Fruit fly (Drosophila melanogaster) whole organism, embryonic: ENCODE measurements around the gene CG10866.
A peak's percentile ranks its signal among the peaks of the same experiment; 100 is the strongest.

Experiments
- Bgb ChIP-seq: fragments of 200-800 bp; sonication (Bioruptor generic); IDR thresholded peaks from 2 replicates; pipeline ENCODE4 v1.3.6; 2022; ENCODE audit warnings: missing biosample characterization, missing genetic modification characterization; ENCODE audit not compliant: partially characterized antibody
- Blimp-1 ChIP-seq: fragments of 200-800 bp; sonication (Bioruptor generic); optimal IDR thresholded peaks from 3 replicates; lab custom pipeline; 2018; ENCODE audit warnings: missing biosample characterization, missing genetic modification characterization, mild to moderate bottlenecking, moderate library complexity, missing genetic modification reagents
- BtbVII ChIP-seq: fragments of 200-800 bp; sonication (Bioruptor generic); optimal IDR thresholded peaks from 3 replicates; lab custom pipeline; 2017; ENCODE audit warnings: missing biosample characterization, mild to moderate bottlenecking, missing genetic modification characterization
- CG10565 ChIP-seq: fragments of 200-800 bp; sonication (Bioruptor generic); optimal IDR thresholded peaks from 3 replicates; lab custom pipeline; 2016; ENCODE audit warnings: missing biosample characterization, mild to moderate bottlenecking, missing genetic modification characterization
- CG11504 ChIP-seq: fragments of 200-800 bp; sonication (Bioruptor generic); optimal IDR thresholded peaks from 3 replicates; lab custom pipeline; 2019; ENCODE audit warnings: missing biosample characterization, mild to moderate bottlenecking, missing genetic modification characterization, moderate library complexity
- CG11560 ChIP-seq: fragments of 200-800 bp; sonication (Bioruptor generic); IDR thresholded peaks from 3 replicates; pipeline ENCODE4 v1.3.6; 2022; ENCODE audit warnings: missing biosample characterization, missing genetic modification characterization
- CG12104 ChIP-seq: fragments of 200-800 bp; sonication (Bioruptor generic); optimal IDR thresholded peaks from 3 replicates; lab custom pipeline; 2016; ENCODE audit warnings: missing biosample characterization, missing genetic modification characterization
- CG12219 ChIP-seq: fragments of 200-800 bp; sonication (Bioruptor generic); optimal IDR thresholded peaks from 3 replicates; lab custom pipeline; 2018; ENCODE audit warnings: missing biosample characterization, mild to moderate bottlenecking, missing genetic modification characterization
- CG12659 ChIP-seq: fragments of 200-800 bp; sonication (Bioruptor generic); optimal IDR thresholded peaks from 3 replicates; lab custom pipeline; 2017; ENCODE audit warnings: mild to moderate bottlenecking, missing biosample characterization, missing genetic modification reagents, missing genetic modification characterization
- CG13287 ChIP-seq: fragments of 200-800 bp; sonication (Bioruptor generic); IDR thresholded peaks from 2 replicates; pipeline ENCODE4 v1.3.6; 2022; ENCODE audit warnings: missing biosample characterization, missing genetic modification characterization; ENCODE audit not compliant: partially characterized antibody
- CG13296 ChIP-seq: fragments of 200-800 bp; sonication (Bioruptor generic); optimal IDR thresholded peaks from 3 replicates; lab custom pipeline; 2018; ENCODE audit warnings: missing biosample characterization, mild to moderate bottlenecking, missing genetic modification characterization
- CG14965 ChIP-seq: fragments of 200-800 bp; sonication (Bioruptor generic); optimal IDR thresholded peaks from 2 replicates; lab custom pipeline; 2016; ENCODE audit warnings: missing biosample characterization, missing genetic modification characterization, borderline replicate concordance
- CG17802 ChIP-seq: fragments of 200-800 bp; sonication (Bioruptor generic); optimal IDR thresholded peaks from 2 replicates; lab custom pipeline; 2018; ENCODE audit warnings: missing biosample characterization, mild to moderate bottlenecking, missing genetic modification characterization, moderate library complexity
- CG17829 ChIP-seq: fragments of 200-800 bp; optimal IDR thresholded peaks from 2 replicates; lab custom pipeline; 2019; ENCODE audit warnings: missing biosample characterization, mild to moderate bottlenecking, missing genetic modification characterization, moderate library complexity
- CG2120 ChIP-seq: fragments of 200-800 bp; sonication (Bioruptor generic); optimal IDR thresholded peaks from 3 replicates; lab custom pipeline; 2016; ENCODE audit warnings: missing biosample characterization, missing genetic modification characterization
- CG30403 ChIP-seq: fragments of 200-800 bp; sonication (Bioruptor generic); optimal IDR thresholded peaks from 3 replicates; lab custom pipeline; 2016; ENCODE audit warnings: missing biosample characterization, missing genetic modification characterization
- CG30431 ChIP-seq: fragments of 200-800 bp; sonication (Bioruptor generic); optimal IDR thresholded peaks from 2 replicates; lab custom pipeline; 2017; ENCODE audit warnings: missing biosample characterization, missing genetic modification characterization
- CG3163 ChIP-seq: fragments of 200-800 bp; sonication (Bioruptor generic); optimal IDR thresholded peaks from 3 replicates; lab custom pipeline; 2016; ENCODE audit warnings: missing biosample characterization, missing genetic modification characterization
- CG33557 ChIP-seq: fragments of 200-800 bp; sonication (Bioruptor generic); optimal IDR thresholded peaks from 2 replicates; lab custom pipeline; 2019; ENCODE audit warnings: missing biosample characterization, mild to moderate bottlenecking, missing genetic modification characterization, moderate library complexity
- CG4404 ChIP-seq: fragments of 200-800 bp; sonication (Bioruptor generic); IDR thresholded peaks from 2 replicates; pipeline ENCODE4 v1.3.6; 2022; ENCODE audit warnings: missing biosample characterization, missing genetic modification characterization
- CG6175 ChIP-seq: fragments of 200-800 bp; sonication (Bioruptor generic); IDR thresholded peaks from 3 replicates; pipeline ENCODE4 v1.3.6; 2022; ENCODE audit warnings: missing biosample characterization, missing genetic modification characterization
- CG9817 ChIP-seq: fragments of 200-800 bp; sonication (Bioruptor generic); optimal IDR thresholded peaks from 2 replicates; lab custom pipeline; 2018; ENCODE audit warnings: missing biosample characterization, mild to moderate bottlenecking, missing genetic modification characterization, moderate library complexity
- CG9876 ChIP-seq: fragments of 200-800 bp; sonication (Bioruptor generic); optimal IDR thresholded peaks from 2 replicates; lab custom pipeline; 2016; ENCODE audit warnings: missing biosample characterization, missing genetic modification characterization
- HLHmδ ChIP-seq: fragments of 200-800 bp; sonication (Bioruptor generic); optimal IDR thresholded peaks from 2 replicates; lab custom pipeline; 2018; ENCODE audit warnings: missing biosample characterization, mild to moderate bottlenecking, missing genetic modification characterization, moderate library complexity
- HmgZ ChIP-seq: fragments of 200-800 bp; sonication (Bioruptor generic); optimal IDR thresholded peaks from 2 replicates; lab custom pipeline; 2018; ENCODE audit warnings: missing biosample characterization, mild to moderate bottlenecking, missing genetic modification characterization
- Hmr ChIP-seq: fragments of 200-800 bp; sonication (Bioruptor generic); optimal IDR thresholded peaks from 3 replicates; lab custom pipeline; 2017; ENCODE audit warnings: mild to moderate bottlenecking, missing biosample characterization, missing genetic modification reagents, missing genetic modification characterization
- MBD-R2 ChIP-seq: fragments of 200-800 bp; sonication (Bioruptor generic); IDR thresholded peaks from 2 replicates; pipeline ENCODE4 v1.3.6; 2022; ENCODE audit warnings: missing biosample characterization, missing genetic modification characterization
- Med ChIP-seq: fragments of 200-800 bp; sonication (Bioruptor generic); peaks from one replicate; lab custom pipeline; 2016; ENCODE audit warnings: missing biosample characterization, missing genetic modification characterization, mild to moderate bottlenecking, inconsistent platforms, moderate library complexity
- NK7.1 ChIP-seq: fragments of 200-800 bp; sonication (Bioruptor generic); optimal IDR thresholded peaks from 3 replicates; lab custom pipeline; 2016; ENCODE audit warnings: missing biosample characterization, missing genetic modification characterization
- Stat92E ChIP-seq, 3 experiments: fragments of >200 bp in 2 of 3; fragments of 200-800 bp in 1 of 3; sonication (Bioruptor generic) in 1 of 3; optimal IDR thresholded peaks; 2 replicates each; lab custom pipeline; 2017 to 2019; ENCODE audit warnings: missing biosample characterization in 3 of 3, missing genetic modification characterization in 3 of 3, mild to moderate bottlenecking in 1 of 3, moderate library complexity in 1 of 3
- Usf ChIP-seq: fragments of 200-800 bp; sonication (Bioruptor generic); optimal IDR thresholded peaks from 2 replicates; lab custom pipeline; 2017; ENCODE audit warnings: missing genotype, missing biosample characterization, missing genetic modification characterization
- ase ChIP-seq: fragments of 200-800 bp; sonication (Bioruptor generic); IDR thresholded peaks from 3 replicates; pipeline ENCODE4 v1.3.6; 2022; ENCODE audit warnings: missing biosample characterization, missing genetic modification characterization
- cas ChIP-seq: fragments of 200-800 bp; sonication (Bioruptor generic); IDR thresholded peaks from 2 replicates; pipeline ENCODE4 v1.3.6; 2022; ENCODE audit warnings: missing biosample characterization, missing genetic modification characterization
- chm ChIP-seq: fragments of 200-800 bp; sonication (Bioruptor generic); IDR thresholded peaks from 2 replicates; pipeline ENCODE4 v1.3.6; 2022; ENCODE audit warnings: missing biosample characterization, missing genetic modification characterization
- crol ChIP-seq: fragments of 200-800 bp; sonication (Bioruptor generic); IDR thresholded peaks from 2 replicates; pipeline ENCODE4 v1.3.6; 2022; ENCODE audit warnings: missing biosample characterization, missing genetic modification characterization
- exex ChIP-seq: fragments of 200-800 bp; sonication (Bioruptor generic); optimal IDR thresholded peaks from 4 replicates; lab custom pipeline; 2018; ENCODE audit warnings: missing biosample characterization, mild to moderate bottlenecking, missing genetic modification characterization, moderate library complexity
- ftz-f1 ChIP-seq: fragments of 200-800 bp; sonication (Bioruptor generic); optimal IDR thresholded peaks from 2 replicates; lab custom pipeline; 2016; ENCODE audit warnings: missing biosample characterization, missing genetic modification characterization
- klu ChIP-seq: fragments of 200-800 bp; sonication (Bioruptor generic); IDR thresholded peaks from 2 replicates; pipeline ENCODE4 v1.3.6; 2022; ENCODE audit warnings: missing biosample characterization, missing genetic modification characterization
- kni ChIP-seq: fragments of 200-800 bp; sonication (Bioruptor generic); optimal IDR thresholded peaks from 3 replicates; lab custom pipeline; 2017; ENCODE audit warnings: mild to moderate bottlenecking, missing biosample characterization, missing genetic modification reagents, missing genetic modification characterization
- lilli ChIP-seq: fragments of 200-800 bp; sonication (Bioruptor generic); optimal IDR thresholded peaks from 3 replicates; lab custom pipeline; 2016; ENCODE audit warnings: missing biosample characterization, missing genetic modification characterization
- nau ChIP-seq: fragments of 200-800 bp; sonication (Bioruptor generic); optimal IDR thresholded peaks from 3 replicates; lab custom pipeline; 2017; ENCODE audit warnings: missing biosample characterization, mild to moderate bottlenecking, missing genetic modification characterization, missing genetic modification reagents
- pum ChIP-seq: fragments of 200-800 bp; sonication (Bioruptor generic); optimal IDR thresholded peaks from 2 replicates; lab custom pipeline; 2016; ENCODE audit warnings: missing biosample characterization, missing genetic modification characterization
- salm ChIP-seq: fragments of 200-800 bp; sonication (Bioruptor generic); optimal IDR thresholded peaks from 2 replicates; lab custom pipeline; 2018; ENCODE audit warnings: missing biosample characterization, mild to moderate bottlenecking, missing genetic modification characterization
- sc ChIP-seq, 3 experiments: fragments of >200 bp in 2 of 3; fragments of 200-800 bp in 1 of 3; sonication (Bioruptor generic) in 1 of 3; optimal IDR thresholded peaks; 2 replicates in 2 of 3; 3 replicates in 1 of 3; lab custom pipeline; 2017; ENCODE audit warnings: mild to moderate bottlenecking in 1 of 3, missing biosample characterization in 1 of 3, missing genetic modification characterization in 1 of 3, missing genetic modification reagents in 1 of 3
- tin ChIP-seq: fragments of 200-800 bp; sonication (Bioruptor generic); optimal IDR thresholded peaks from 3 replicates; lab custom pipeline; 2016; ENCODE audit warnings: missing biosample characterization, missing genetic modification characterization
- tup ChIP-seq: fragments of 200-800 bp; sonication (Bioruptor generic); optimal IDR thresholded peaks from 2 replicates; lab custom pipeline; 2016; ENCODE audit warnings: missing biosample characterization, mild to moderate bottlenecking, missing genetic modification characterization, moderate library complexity
- tx ChIP-seq: fragments of 200-800 bp; sonication (Bioruptor generic); optimal IDR thresholded peaks from 2 replicates; lab custom pipeline; 2016; ENCODE audit warnings: missing biosample characterization, missing genetic modification characterization
- vfl ChIP-seq: fragments of 200-800 bp; sonication (Bioruptor generic); optimal IDR thresholded peaks from 2 replicates; lab custom pipeline; 2016; ENCODE audit warnings: missing biosample characterization, missing genetic modification characterization
- zfh2 ChIP-seq: fragments of 200-800 bp; sonication (Bioruptor generic); optimal IDR thresholded peaks from 2 replicates; lab custom pipeline; 2016; ENCODE audit warnings: missing biosample characterization, missing genetic modification characterization

The CG10866 gene

dm6 chr3L:3977622-3978355 lies 40.0 kb upstream of the CG10866 start (continued):
- TF ChIP-seq CG4404 (GFP tag; lab: Robert Waterston, UW) (peak; percentile 67), CG6175 (no peak), CG17802 (no peak), CG33557 (peak; percentile 54), klu (GFP tag; lab: Robert Waterston, UW) (no peak), salm (no peak), CG14965 (no peak), Hmr (no peak), pum (no peak), CG11504 (peak; percentile 10), CG3163 (GFP tag; lab: Kevin White, UChicago) (no peak), HmgZ (no peak), CG12219 (GFP tag; lab: Kevin White, UChicago) (no peak), MBD-R2 (GFP tag; lab: Robert Waterston, UW) (no peak), cas (GFP tag; lab: Robert Waterston, UW) (no peak), CG2120 (no peak), Bgb (GFP tag; lab: Robert Waterston, UW) (no peak), Med (no peak), Blimp-1 (peak; percentile 40), CG9817 (tag; lab: Kevin White, UChicago) (no peak), tup (GFP tag; lab: Kevin White, UChicago) (no peak), ftz-f1 (GFP tag; lab: Kevin White, UChicago) (no peak), lilli (no peak), NK7.1 (GFP tag; lab: Kevin White, UChicago) (no peak), HLHmδ (GFP tag; lab: Kevin White, UChicago) (no peak), CG13296 (GFP tag; lab: Kevin White, UChicago) (no peak), CG13287 (GFP tag; lab: Robert Waterston, UW) (no peak), kni (peak; percentile 9), CG9876 (GFP tag; lab: Kevin White, UChicago) (no peak), tx (no peak), zfh2 (GFP tag; lab: Kevin White, UChicago) (no peak), exex (no peak), Usf (GFP tag; lab: Kevin White, UChicago) (no peak), CG17829 (tag; lab: Kevin White, UChicago) (peak; percentile 62), tin (GFP tag; lab: Kevin White, UChicago) (peak; percentile 23), BtbVII (GFP tag; lab: Kevin White, UChicago) (no peak), CG12659 (GFP tag; lab: Kevin White, UChicago) (no peak), CG10565 (GFP tag; lab: Kevin White, UChicago) (no peak), nau (GFP tag; lab: Kevin White, UChicago) (no peak), crol (GFP tag; lab: Robert Waterston, UW) (peak; percentile 71), sc (optimal IDR thresholded peaks at IDR 0.05; lab: Kevin White, UChicago) (no peak), sc (GFP tag; optimal IDR thresholded peaks at IDR 0.05; lab: Kevin White, UChicago) (peak; percentile 22), ase (GFP tag; lab: Robert Waterston, UW) (no peak), CG30431 (GFP tag; lab: Kevin White, UChicago) (no peak), CG11560 (tag; lab: Robert Waterston, UW) (no peak), vfl (GFP tag; lab: Kevin White, UChicago) (no peak), chm (GFP tag; lab: Robert Waterston, UW) (no peak), Stat92E (GFP tag; optimal IDR thresholded peaks at IDR 0.05; lab: Kevin White, UChicago) (no peak), CG12104 (GFP tag; lab: Kevin White, UChicago) (no peak), CG30403 (GFP tag; lab: Kevin White, UChicago) (no peak)
